Fruit fly (Drosophila melanogaster) whole organism, embryonic: Measurements from ENCODE around the gene Sld5.

ENCODE experiments used
- Blimp-1 ChIP-seq: fragments of 200-800 bp; sonication (Bioruptor generic); optimal IDR thresholded peaks from 3 replicates; lab custom pipeline; 2018; ENCODE audit warnings: missing biosample characterization, missing genetic modification characterization, mild to moderate bottlenecking, moderate library complexity, missing genetic modification reagents
- Bteb2 ChIP-seq: fragments of 200-800 bp; sonication (Bioruptor generic); optimal IDR thresholded peaks from 2 replicates; lab custom pipeline; 2016; ENCODE audit warnings: missing biosample characterization, missing genetic modification characterization
- C15 ChIP-seq: fragments of 200-800 bp; sonication (Bioruptor generic); IDR thresholded peaks from 3 replicates; pipeline ENCODE4 v1.3.6; 2022; ENCODE audit warnings: missing biosample characterization, missing genetic modification characterization
- CG12155 ChIP-seq: fragments of 200-800 bp; sonication (Bioruptor generic); optimal IDR thresholded peaks from 3 replicates; lab custom pipeline; 2016; ENCODE audit warnings: missing biosample characterization, missing genetic modification characterization
- CG15011 ChIP-seq: fragments of 200-800 bp; sonication (Bioruptor generic); optimal IDR thresholded peaks from 3 replicates; lab custom pipeline; 2018; ENCODE audit warnings: missing biosample characterization, mild to moderate bottlenecking, missing genetic modification characterization
- CG15514 ChIP-seq: fragments of 200-800 bp; sonication (Bioruptor generic); optimal IDR thresholded peaks from 3 replicates; lab custom pipeline; 2017; ENCODE audit warnings: missing biosample characterization, missing genetic modification characterization, mild to moderate bottlenecking, moderate library complexity, missing genetic modification reagents
- CG17912 ChIP-seq: fragments of 200-800 bp; sonication (Bioruptor generic); optimal IDR thresholded peaks from 2 replicates; lab custom pipeline; 2018; ENCODE audit warnings: missing biosample characterization, mild to moderate bottlenecking, missing genetic modification characterization
- CG1832 ChIP-seq: fragments of 200-800 bp; sonication (Bioruptor generic); optimal IDR thresholded peaks from 2 replicates; lab custom pipeline; 2017; ENCODE audit warnings: missing biosample characterization, mild to moderate bottlenecking, missing genetic modification characterization, inconsistent platforms
- CG4328 ChIP-seq: fragments of 200-800 bp; sonication (Bioruptor generic); optimal IDR thresholded peaks from 3 replicates; lab custom pipeline; 2017; ENCODE audit warnings: missing biosample characterization, missing genetic modification reagents, missing genetic modification characterization
- CG6765 ChIP-seq: fragments of 200-800 bp; sonication (Bioruptor generic); optimal IDR thresholded peaks from 3 replicates; lab custom pipeline; 2017; ENCODE audit warnings: missing biosample characterization, mild to moderate bottlenecking, missing genetic modification characterization
- CG7357 ChIP-seq: fragments of 200-800 bp; sonication (Bioruptor generic); IDR thresholded peaks from 3 replicates; pipeline ENCODE4 v1.3.6; 2022; ENCODE audit warnings: missing biosample characterization, missing genetic modification characterization
- CG9437 ChIP-seq: fragments of 200-800 bp; sonication (Bioruptor generic); optimal IDR thresholded peaks from 2 replicates; lab custom pipeline; 2018; ENCODE audit warnings: missing biosample characterization, mild to moderate bottlenecking, missing genetic modification characterization
- Dbx ChIP-seq: fragments of 200-800 bp; sonication (Bioruptor generic); IDR thresholded peaks from 3 replicates; pipeline ENCODE4 v1.3.6; 2022; ENCODE audit warnings: missing biosample characterization, missing genetic modification characterization
- Dip3 ChIP-seq: fragments of 200-800 bp; sonication (Bioruptor generic); optimal IDR thresholded peaks from 3 replicates; lab custom pipeline; 2016; ENCODE audit warnings: missing biosample characterization, missing genetic modification characterization
- ERR ChIP-seq: fragments of 200-800 bp; sonication (Bioruptor generic); optimal IDR thresholded peaks from 2 replicates; lab custom pipeline; 2016; ENCODE audit warnings: missing biosample characterization, missing genetic modification characterization
- Elba2 ChIP-seq: fragments of 200-800 bp; sonication (Bioruptor generic); optimal IDR thresholded peaks from 3 replicates; lab custom pipeline; 2016; ENCODE audit warnings: missing biosample characterization, missing genetic modification characterization
- HHEX ChIP-seq: fragments of 200-800 bp; sonication (Bioruptor generic); optimal IDR thresholded peaks from 3 replicates; lab custom pipeline; 2017; ENCODE audit warnings: missing biosample characterization, mild to moderate bottlenecking, missing genetic modification characterization, missing genetic modification reagents
- HmgD ChIP-seq: fragments of 200-800 bp; sonication (Bioruptor generic); optimal IDR thresholded peaks from 3 replicates; lab custom pipeline; 2016; ENCODE audit warnings: missing biosample characterization, missing genetic modification characterization
- Hmr ChIP-seq: fragments of 200-800 bp; sonication (Bioruptor generic); optimal IDR thresholded peaks from 3 replicates; lab custom pipeline; 2017; ENCODE audit warnings: mild to moderate bottlenecking, missing biosample characterization, missing genetic modification reagents, missing genetic modification characterization
- Hmx ChIP-seq: fragments of 200-800 bp; sonication (Bioruptor generic); optimal IDR thresholded peaks from 2 replicates; lab custom pipeline; 2016; ENCODE audit warnings: missing biosample characterization, missing genetic modification characterization
- Mad ChIP-seq: fragments of 200-800 bp; sonication (Bioruptor generic); optimal IDR thresholded peaks from 2 replicates; lab custom pipeline; 2016; ENCODE audit warnings: missing biosample characterization, missing genetic modification characterization
- Mrtf ChIP-seq: fragments of 200-800 bp; sonication (Bioruptor generic); IDR thresholded peaks from 3 replicates; pipeline ENCODE4 v1.3.6; 2022; ENCODE audit warnings: missing biosample characterization, missing genetic modification characterization
- NC2α ChIP-seq: fragments of 200-800 bp; sonication (Bioruptor generic); optimal IDR thresholded peaks from 2 replicates; lab custom pipeline; 2016; ENCODE audit warnings: missing biosample characterization, missing genetic modification characterization
- NC2β ChIP-seq: fragments of 200-800 bp; sonication (Bioruptor generic); optimal IDR thresholded peaks from 2 replicates; lab custom pipeline; 2016; ENCODE audit warnings: missing biosample characterization, missing genetic modification characterization
- Nf-YC ChIP-seq: fragments of 200-800 bp; optimal IDR thresholded peaks from 3 replicates; lab custom pipeline; 2019; ENCODE audit warnings: missing biosample characterization, mild to moderate bottlenecking, missing genetic modification characterization, moderate library complexity
- Oli ChIP-seq: fragments of 200-800 bp; sonication (Bioruptor generic); optimal IDR thresholded peaks from 2 replicates; lab custom pipeline; 2018; ENCODE audit warnings: missing biosample characterization, mild to moderate bottlenecking, missing genetic modification characterization, moderate library complexity
- Opbp ChIP-seq: fragments of 200-800 bp; sonication (Bioruptor generic); IDR thresholded peaks from 3 replicates; pipeline ENCODE4 v1.3.6; 2022; ENCODE audit warnings: missing biosample characterization, missing genetic modification characterization; ENCODE audit not compliant: partially characterized antibody
- Poxn ChIP-seq: fragments of 200-800 bp; sonication (Bioruptor generic); IDR thresholded peaks from 2 replicates; pipeline ENCODE4 v1.3.6; 2022; ENCODE audit warnings: missing biosample characterization, missing genetic modification characterization
- Stat92E ChIP-seq, 3 experiments: fragments of >200 bp in 2 of 3; fragments of 200-800 bp in 1 of 3; sonication (Bioruptor generic) in 1 of 3; optimal IDR thresholded peaks; 2 replicates each; lab custom pipeline; 2017 to 2019; ENCODE audit warnings: missing biosample characterization in 3 of 3, missing genetic modification characterization in 3 of 3, mild to moderate bottlenecking in 1 of 3, moderate library complexity in 1 of 3
- TFAM ChIP-seq: fragments of 200-800 bp; sonication (Bioruptor generic); optimal IDR thresholded peaks from 2 replicates; lab custom pipeline; 2017; ENCODE audit warnings: missing biosample characterization, missing genetic modification characterization, inconsistent platforms
- Taf1 ChIP-seq: fragments of 200-800 bp; sonication (Bioruptor generic); IDR thresholded peaks from 2 replicates; pipeline ENCODE4 v1.3.6; 2022; ENCODE audit warnings: missing biosample characterization, missing genetic modification characterization
- aop ChIP-seq: fragments of 200-800 bp; sonication (Bioruptor generic); IDR thresholded peaks from 2 replicates; pipeline ENCODE4 v1.3.6; 2022; ENCODE audit warnings: missing biosample characterization, missing genetic modification characterization
- cad ChIP-seq: fragments of >200 bp; optimal IDR thresholded peaks from 2 replicates; lab custom pipeline; 2017; ENCODE audit warnings: missing biosample characterization, missing genetic modification characterization
- chif ChIP-seq, 2 experiments: fragments of 200-800 bp; sonication (Bioruptor generic); optimal IDR thresholded peaks; 3 replicates each; lab custom pipeline; 2016; ENCODE audit warnings: missing biosample characterization in 2 of 2, missing genetic modification characterization in 2 of 2
- dan ChIP-seq: fragments of 200-800 bp; sonication (Bioruptor generic); IDR thresholded peaks from 2 replicates; pipeline ENCODE4 v1.3.6; 2022; ENCODE audit warnings: missing biosample characterization, missing genetic modification characterization
- fd3F ChIP-seq: fragments of 200-800 bp; sonication (Bioruptor generic); optimal IDR thresholded peaks from 2 replicates; lab custom pipeline; 2018; ENCODE audit warnings: missing biosample characterization, mild to moderate bottlenecking, missing genetic modification characterization, moderate library complexity
- ind ChIP-seq: fragments of 200-800 bp; sonication (Bioruptor generic); optimal IDR thresholded peaks from 3 replicates; lab custom pipeline; 2016; ENCODE audit warnings: missing biosample characterization, missing genetic modification characterization
- kni ChIP-seq: fragments of 200-800 bp; sonication (Bioruptor generic); optimal IDR thresholded peaks from 3 replicates; lab custom pipeline; 2017; ENCODE audit warnings: mild to moderate bottlenecking, missing biosample characterization, missing genetic modification reagents, missing genetic modification characterization
- lov ChIP-seq, 2 experiments: fragments of 200-800 bp in 1 of 2; fragments of >200 bp in 1 of 2; sonication (Bioruptor generic) in 1 of 2; IDR thresholded peaks in 1 of 2; optimal IDR thresholded peaks in 1 of 2; 2 replicates in 1 of 2; 3 replicates in 1 of 2; pipeline versions ENCODE4 v1.3.6 to Lab custom; 2017 to 2022; ENCODE audit warnings: missing biosample characterization in 1 of 2, missing genetic modification characterization in 1 of 2
- luna ChIP-seq: fragments of 200-800 bp; sonication (Bioruptor generic); optimal IDR thresholded peaks from 2 replicates; lab custom pipeline; 2016; ENCODE audit warnings: missing biosample characterization, missing genetic modification characterization
- onecut ChIP-seq: fragments of 200-800 bp; sonication (Bioruptor generic); IDR thresholded peaks from 2 replicates; pipeline ENCODE4 v1.3.6; 2022; ENCODE audit warnings: missing biosample characterization, missing genetic modification characterization
- pnt ChIP-seq: fragments of 200-800 bp; sonication (Bioruptor generic); optimal IDR thresholded peaks from 3 replicates; lab custom pipeline; 2016; ENCODE audit warnings: missing biosample characterization, missing genetic modification characterization
- pros ChIP-seq: fragments of 200-800 bp; sonication (Bioruptor generic); optimal IDR thresholded peaks from 3 replicates; lab custom pipeline; 2019; ENCODE audit warnings: missing biosample characterization, mild to moderate bottlenecking, missing genetic modification characterization, moderate library complexity
- schlank ChIP-seq: fragments of 200-800 bp; sonication (Bioruptor generic); optimal IDR thresholded peaks from 2 replicates; lab custom pipeline; 2018; ENCODE audit warnings: missing biosample characterization, mild to moderate bottlenecking, missing genetic modification characterization
- sisA ChIP-seq: fragments of 200-800 bp; sonication (Bioruptor generic); IDR thresholded peaks from 2 replicates; pipeline ENCODE4 v1.3.6; 2022; ENCODE audit warnings: missing biosample characterization, missing genetic modification characterization
- so ChIP-seq: fragments of 200-800 bp; sonication (Bioruptor generic); IDR thresholded peaks from 3 replicates; pipeline ENCODE4 v1.3.6; 2022; ENCODE audit warnings: missing biosample characterization, missing genetic modification characterization
- sob ChIP-seq: fragments of 200-800 bp; sonication (Bioruptor generic); IDR thresholded peaks from 2 replicates; pipeline ENCODE4 v1.3.6; 2022; ENCODE audit warnings: missing biosample characterization, missing genetic modification characterization
- zf30C ChIP-seq: fragments of 200-800 bp; sonication (Bioruptor generic); optimal IDR thresholded peaks from 3 replicates; lab custom pipeline; 2018; ENCODE audit warnings: missing biosample characterization, mild to moderate bottlenecking, missing genetic modification characterization

Gene Sld5

dm6 chr3R:26021195-26021914, 35.0 kb downstream of the Sld5 start (continued):
- TF ChIP-seq chif (GFP tag; optimal IDR thresholded peaks at IDR 0.05; lab: Kevin White, UChicago) (peak; percentile 81 to 89), Stat92E (GFP tag; optimal IDR thresholded peaks at IDR 0.05; lab: Kevin White, UChicago) (peak in 1 of 3 experiments; percentile 81), Nf-YC (tag; lab: Kevin White, UChicago) (peak; percentile 8), CG9437 (peak; percentile 95), NC2β (GFP tag; lab: Kevin White, UChicago) (peak; percentile 79), kni (GFP tag; lab: Kevin White, UChicago) (peak; percentile 84), TFAM (GFP tag; lab: Kevin White, UChicago) (peak; percentile 77), ERR (GFP tag; lab: Kevin White, UChicago) (no peak), ind (GFP tag; lab: Kevin White, UChicago) (peak; percentile 91), HmgD (GFP tag; lab: Kevin White, UChicago) (no peak), zf30C (GFP tag; lab: Kevin White, UChicago) (no peak), CG15514 (GFP tag; lab: Kevin White, UChicago) (peak; percentile 31), Hmx (peak; percentile 87), HHEX (GFP tag; lab: Kevin White, UChicago) (peak; percentile 88), Taf1 (GFP tag; lab: Robert Waterston, UW) (peak; percentile 66; the same call in 1 of the 2 replicates), lov (optimal IDR thresholded peaks at IDR 0.05; lab: Kevin White, UChicago) (no peak), lov (GFP tag; IDR thresholded peaks at IDR 0.05; lab: Robert Waterston, UW) (0 out of 3 replicates have a peak, but pooled peaks have one; percentile 38), Dbx (GFP tag; lab: Robert Waterston, UW) (peak; percentile 55; the same call in 1 of the 3 replicates), CG4328 (GFP tag; lab: Kevin White, UChicago) (peak; percentile 92), onecut (GFP tag; lab: Robert Waterston, UW) (peak; percentile 74), CG7357 (GFP tag; lab: Robert Waterston, UW) (peak; percentile 81), Elba2 (GFP tag; lab: Kevin White, UChicago) (peak; percentile 47), Blimp-1 (GFP tag; lab: Kevin White, UChicago) (peak; percentile 92), Mrtf (0 out of 3 replicates have a peak, but pooled peaks have one; percentile 64), Bteb2 (GFP tag; lab: Kevin White, UChicago) (peak; percentile 88), Oli (tag; lab: Kevin White, UChicago) (peak; percentile 97), fd3F (peak; percentile 88), Hmr (peak; percentile 93), NC2α (GFP tag; lab: Kevin White, UChicago) (peak; percentile 62), Poxn (peak; percentile 55), CG12155 (GFP tag; lab: Kevin White, UChicago) (peak; percentile 90), aop (GFP tag; lab: Robert Waterston, UW) (peak; percentile 29; the same call in 1 of the 2 replicates), luna (GFP tag; lab: Kevin White, UChicago) (peak; percentile 62), so (peak; percentile 46; the same call in 1 of the 3 replicates), CG6765 (peak; percentile 87), CG1832 (no peak), pros (GFP tag; lab: Kevin White, UChicago) (peak; percentile 74), Dip3 (GFP tag; lab: Kevin White, UChicago) (peak; percentile 54), pnt (GFP tag; lab: Kevin White, UChicago) (peak; percentile 76), CG15011 (peak; percentile 93), Mad (GFP tag; lab: Kevin White, UChicago) (peak; percentile 78), dan (no peak; the same call in 1 of the 2 replicates), sob (GFP tag; lab: Robert Waterston, UW) (no peak; the same call in 1 of the 2 replicates), sisA (GFP tag; lab: Robert Waterston, UW) (peak; percentile 83), schlank (tag; lab: Kevin White, UChicago) (peak; percentile 31), C15 (0 out of 3 replicates have a peak, but pooled peaks have one; percentile 47), CG17912 (GFP tag; lab: Kevin White, UChicago) (peak; percentile 57), cad (no peak), Opbp (GFP tag; lab: Robert Waterston, UW) (peak; percentile 63; the same call in 2 of the 3 replicates)
